Fruit fly (Drosophila melanogaster) whole organism, adult: ENCODE data around the gene TrpRS.

Experiments
- CG11617 ChIP-seq: fragments of 200-800 bp; sonication (Bioruptor generic); optimal IDR thresholded peaks from 2 replicates; lab custom pipeline; 2017; ENCODE audit warnings: mild to moderate bottlenecking, missing biosample characterization, missing genetic modification reagents, missing genetic modification characterization
- CG12768 ChIP-seq: fragments of 200-800 bp; sonication (Bioruptor generic); optimal IDR thresholded peaks from 2 replicates; lab custom pipeline; 2017; ENCODE audit warnings: missing biosample characterization, missing genetic modification characterization, mild to moderate bottlenecking, moderate library complexity, missing genetic modification reagents
- CG14711 ChIP-seq: fragments of 200-800 bp; sonication (Bioruptor generic); optimal IDR thresholded peaks from 2 replicates; lab custom pipeline; 2018; ENCODE audit warnings: missing biosample characterization, mild to moderate bottlenecking, missing genetic modification characterization, moderate library complexity
- CG1620 ChIP-seq: fragments of 200-800 bp; sonication (Bioruptor generic); optimal IDR thresholded peaks from 2 replicates; lab custom pipeline; 2016; ENCODE audit warnings: missing biosample characterization, missing genetic modification characterization
- CG33017 ChIP-seq: fragments of 200-800 bp; sonication (Bioruptor generic); optimal IDR thresholded peaks from 2 replicates; lab custom pipeline; 2018; ENCODE audit warnings: missing biosample characterization, mild to moderate bottlenecking, missing genetic modification characterization, moderate library complexity
- CG5204 ChIP-seq: fragments of 200-800 bp; sonication (Bioruptor generic); optimal IDR thresholded peaks from 2 replicates; lab custom pipeline; 2016; ENCODE audit warnings: missing biosample characterization, missing genetic modification characterization
- CG7045 ChIP-seq: fragments of 200-800 bp; sonication (Bioruptor generic); optimal IDR thresholded peaks from 2 replicates; lab custom pipeline; 2017; ENCODE audit warnings: missing biosample characterization, mild to moderate bottlenecking, missing genetic modification characterization
- CG7101 ChIP-seq: fragments of 200-800 bp; sonication (Bioruptor generic); optimal IDR thresholded peaks from 2 replicates; lab custom pipeline; 2018; ENCODE audit warnings: missing biosample characterization, mild to moderate bottlenecking, missing genetic modification characterization, moderate library complexity
- Clk ChIP-seq: fragments of 200-800 bp; sonication (Bioruptor generic); optimal IDR thresholded peaks from 2 replicates; lab custom pipeline; 2017; ENCODE audit warnings: missing biosample characterization, missing genetic modification characterization
- Crg-1 ChIP-seq: fragments of 200-800 bp; sonication (Bioruptor generic); optimal IDR thresholded peaks from 2 replicates; lab custom pipeline; 2016; ENCODE audit warnings: missing biosample characterization, missing genetic modification characterization
- Hr96 ChIP-seq: fragments of 200-800 bp; sonication (Bioruptor generic); optimal IDR thresholded peaks from 2 replicates; lab custom pipeline; 2016; ENCODE audit warnings: missing biosample characterization, missing genetic modification characterization
- Mnt ChIP-seq: fragments of 200-800 bp; sonication (Bioruptor generic); optimal IDR thresholded peaks from 2 replicates; lab custom pipeline; 2016; ENCODE audit warnings: missing biosample characterization, mild to moderate bottlenecking, missing genetic modification characterization
- bab1 ChIP-seq: fragments of 200-800 bp; sonication (Bioruptor generic); optimal IDR thresholded peaks from 3 replicates; lab custom pipeline; 2019; ENCODE audit warnings: missing biosample characterization, mild to moderate bottlenecking, missing genetic modification characterization, moderate library complexity
- cic ChIP-seq: fragments of 200-800 bp; sonication (Bioruptor generic); optimal IDR thresholded peaks from 2 replicates; lab custom pipeline; 2017; ENCODE audit warnings: missing biosample characterization, mild to moderate bottlenecking, missing genetic modification characterization, moderate library complexity
- cnc ChIP-seq, 2 experiments: fragments of >200 bp; optimal IDR thresholded peaks; 2 replicates each; lab custom pipeline; 2017
- kay ChIP-seq: fragments of 200-800 bp; sonication (Bioruptor generic); peaks from one replicate; lab custom pipeline; 2016; ENCODE audit warnings: missing biosample characterization, missing genetic modification characterization, borderline replicate concordance
- ovo ChIP-seq: fragments of 200-800 bp; sonication (Bioruptor generic); optimal IDR thresholded peaks from 2 replicates; lab custom pipeline; 2016; ENCODE audit warnings: missing biosample characterization, missing genetic modification characterization
- pad ChIP-seq: fragments of 200-800 bp; sonication (Bioruptor generic); optimal IDR thresholded peaks from 3 replicates; lab custom pipeline; 2017; ENCODE audit warnings: missing biosample characterization, missing genetic modification characterization, mild to moderate bottlenecking, moderate library complexity, missing genetic modification reagents
- tj ChIP-seq: fragments of 200-800 bp; sonication (Bioruptor generic); optimal IDR thresholded peaks from 3 replicates; lab custom pipeline; 2017; ENCODE audit warnings: missing biosample characterization, mild to moderate bottlenecking, missing genetic modification characterization, moderate library complexity
- toe ChIP-seq: fragments of 200-800 bp; sonication (Bioruptor generic); optimal IDR thresholded peaks from 2 replicates; lab custom pipeline; 2016; ENCODE audit warnings: missing biosample characterization, missing genetic modification characterization

TrpRS gene

DNA sequence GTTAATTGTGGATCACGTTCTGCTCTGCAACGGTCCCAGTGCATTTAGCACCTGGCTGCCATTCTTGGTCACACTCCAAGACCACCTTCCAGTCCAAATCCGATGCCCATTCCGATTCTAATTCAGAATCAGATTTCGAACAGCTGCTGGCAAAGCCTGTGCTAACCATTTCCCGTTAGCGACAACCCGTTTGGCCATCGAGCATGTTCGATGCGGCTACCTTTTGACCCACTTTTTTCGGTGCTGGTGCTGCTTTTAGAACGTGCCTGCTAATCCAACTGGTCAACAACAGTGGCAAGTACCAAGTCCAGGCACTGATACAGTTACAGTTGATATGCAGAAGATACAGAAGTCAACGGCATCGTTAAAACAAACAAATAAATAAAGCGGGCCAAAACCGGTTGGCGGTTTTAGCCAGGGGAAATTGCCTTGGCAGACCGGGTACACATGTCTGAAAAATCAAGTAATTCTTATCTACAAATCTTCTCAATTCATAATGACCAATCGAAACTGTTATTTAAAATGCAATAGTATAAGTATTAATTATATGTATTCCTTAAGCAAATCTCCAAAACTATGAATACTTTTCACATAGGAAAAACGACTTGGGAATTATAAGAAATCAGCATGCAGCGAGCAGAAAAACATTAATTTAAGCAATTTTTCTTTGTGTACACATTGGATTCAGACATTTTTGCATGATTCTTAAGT, 17.5 kb downstream of the TrpRS start:
- no peak for TF ChIP-seq CG14711
- TF ChIP-seq Mnt (GFP tag; lab: Kevin White, UChicago) = no peak
- TF ChIP-seq kay = no peak
- no peak for TF ChIP-seq cnc (optimal IDR thresholded peaks at IDR 0.05; lab: Kevin White, UChicago)
- TF ChIP-seq toe (GFP tag; lab: Kevin White, UChicago) = no peak
- no peak for TF ChIP-seq Clk (GFP tag; lab: Kevin White, UChicago)

DNA sequence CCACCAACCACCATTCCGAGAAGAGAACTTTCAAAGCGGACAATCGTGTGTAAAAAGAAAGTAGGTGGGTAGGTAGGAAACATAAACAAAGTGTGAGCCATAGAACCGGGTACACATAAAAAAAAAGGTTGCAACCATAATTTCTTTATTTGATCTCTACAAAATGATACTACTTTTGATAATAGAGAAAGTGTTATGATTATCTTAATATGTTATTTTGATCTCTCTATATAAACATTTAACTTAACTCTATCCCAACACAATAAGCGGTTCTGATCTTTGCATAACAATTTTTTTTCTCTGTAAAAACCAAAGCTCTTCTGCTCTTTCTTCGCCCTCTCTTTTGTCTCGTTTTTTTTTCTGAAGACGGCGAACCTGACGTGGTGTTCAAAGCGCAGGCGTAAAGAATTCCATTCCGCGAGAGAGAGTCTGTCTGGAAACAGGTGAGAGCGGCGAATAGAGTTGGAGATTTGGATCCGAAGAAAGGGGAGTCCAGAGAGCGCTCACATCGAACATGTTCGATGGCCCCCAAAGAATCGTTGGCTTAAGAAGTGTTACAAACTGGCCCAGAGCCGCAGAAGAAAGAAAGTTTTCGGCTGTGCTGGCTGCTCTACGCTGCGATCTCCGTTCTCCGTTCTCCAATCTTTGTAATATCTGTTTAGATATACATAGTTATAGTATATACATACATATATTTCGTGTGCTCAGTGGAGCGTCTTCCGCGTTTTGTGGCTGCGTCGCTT, 19.7 kb downstream of the TrpRS start:
- TF ChIP-seq CG14711 = peak; percentile 24
- peak; percentile 89 for TF ChIP-seq bab1 (GFP tag; lab: Kevin White, UChicago)
- no peak for TF ChIP-seq toe (GFP tag; lab: Kevin White, UChicago)
- TF ChIP-seq CG7101 (tag; lab: Kevin White, UChicago) = peak; percentile 34

DNA sequence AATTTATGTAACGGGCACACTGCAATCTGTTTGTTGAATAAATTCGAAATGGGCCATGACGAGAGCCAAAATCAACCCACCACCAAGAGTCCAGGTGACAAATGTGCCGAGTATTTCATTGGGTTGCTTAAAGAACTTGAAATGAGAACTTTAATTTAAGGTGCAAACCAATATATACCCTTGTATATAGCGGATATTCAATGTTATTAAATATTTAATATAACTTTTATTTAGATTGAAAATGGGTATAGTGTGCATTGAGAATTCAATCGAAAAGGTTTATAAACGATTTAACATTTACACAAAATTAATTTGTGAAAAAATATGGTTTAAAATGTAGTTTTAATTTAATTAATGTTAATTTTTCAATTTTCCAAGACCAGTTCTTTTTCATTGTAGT, 20.3 kb downstream of the TrpRS start, which contains the start of gene CG8420:
Gene CG8420 (plus strand): TSS at position 284 of the 400 bp plus-strand sequence.
- TF ChIP-seq pad (GFP tag; lab: Kevin White, UChicago) = no peak
- TF ChIP-seq Mnt (GFP tag; lab: Kevin White, UChicago) = no peak
- TF ChIP-seq cic = no peak
- no peak for TF ChIP-seq kay
- no peak for TF ChIP-seq CG5204 (GFP tag; lab: Kevin White, UChicago)
- TF ChIP-seq Hr96 = no peak
- TF ChIP-seq toe (GFP tag; lab: Kevin White, UChicago) = no peak
- no peak for TF ChIP-seq cnc (optimal IDR thresholded peaks at IDR 0.05; lab: Kevin White, UChicago)
- no peak for TF ChIP-seq Crg-1 (GFP tag; lab: Kevin White, UChicago)
- TF ChIP-seq tj = no peak
- TF ChIP-seq ovo = no peak
- TF ChIP-seq Clk (GFP tag; lab: Kevin White, UChicago) = no peak
- TF ChIP-seq CG12768 (GFP tag; lab: Kevin White, UChicago) = no peak
- TF ChIP-seq CG7045 = no peak
- no peak for TF ChIP-seq CG11617 (GFP tag; lab: Kevin White, UChicago)
- TF ChIP-seq CG7101 (tag; lab: Kevin White, UChicago) = no peak

DNA sequence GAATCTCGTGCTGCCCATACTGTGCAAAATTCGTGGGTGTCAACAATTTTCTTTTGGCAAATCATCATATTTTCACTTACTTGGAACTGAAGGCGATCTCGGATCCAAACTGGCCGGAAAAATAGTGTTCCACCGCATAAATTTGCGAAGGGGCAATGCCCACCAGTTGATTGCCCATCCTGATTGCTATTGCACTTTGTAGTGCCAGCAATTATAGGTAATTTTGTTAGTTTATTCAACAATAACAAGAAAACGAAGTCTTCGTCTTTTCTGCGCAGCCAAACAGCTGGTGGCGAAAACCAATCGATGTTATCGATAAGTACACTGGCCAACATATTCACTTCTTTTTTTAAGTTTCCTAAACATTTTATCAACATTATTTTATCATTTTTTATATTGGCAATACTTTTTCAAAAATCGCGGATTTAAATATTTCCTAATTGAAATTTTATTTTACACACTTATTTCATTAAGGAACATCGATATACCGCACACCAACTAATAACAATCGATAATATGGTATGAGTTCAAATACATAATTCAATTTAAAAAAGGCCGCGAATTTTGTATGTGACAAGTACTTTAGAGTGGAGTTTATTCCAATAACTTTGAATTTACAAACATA, 21.0 kb downstream of the TrpRS start, which contains the start of gene Vps15:
Gene Vps15 (minus strand): TSS at position 294 of the 625 bp plus-strand sequence.
- TF ChIP-seq Hr96 (no peak), cic (no peak), CG1620 (GFP tag; lab: Kevin White, UChicago) (peak; percentile 36), Clk (GFP tag; lab: Kevin White, UChicago) (no peak), Crg-1 (GFP tag; lab: Kevin White, UChicago) (peak; percentile 16), CG12768 (GFP tag; lab: Kevin White, UChicago) (peak; percentile 45), kay (peak; percentile 80), CG5204 (GFP tag; lab: Kevin White, UChicago) (no peak), pad (GFP tag; lab: Kevin White, UChicago) (peak; percentile 35), CG14711 (peak; percentile 80), toe (GFP tag; lab: Kevin White, UChicago) (peak; percentile 48), CG7045 (peak; percentile 72), ovo (no peak), CG7101 (tag; lab: Kevin White, UChicago) (peak; percentile 84), CG33017 (tag; lab: Kevin White, UChicago) (peak; percentile 81), bab1 (GFP tag; lab: Kevin White, UChicago) (peak; percentile 92), CG11617 (GFP tag; lab: Kevin White, UChicago) (peak; percentile 61), tj (peak; percentile 86), Mnt (GFP tag; lab: Kevin White, UChicago) (peak; percentile 27), cnc (optimal IDR thresholded peaks at IDR 0.05; lab: Kevin White, UChicago) (no peak)

DNA sequence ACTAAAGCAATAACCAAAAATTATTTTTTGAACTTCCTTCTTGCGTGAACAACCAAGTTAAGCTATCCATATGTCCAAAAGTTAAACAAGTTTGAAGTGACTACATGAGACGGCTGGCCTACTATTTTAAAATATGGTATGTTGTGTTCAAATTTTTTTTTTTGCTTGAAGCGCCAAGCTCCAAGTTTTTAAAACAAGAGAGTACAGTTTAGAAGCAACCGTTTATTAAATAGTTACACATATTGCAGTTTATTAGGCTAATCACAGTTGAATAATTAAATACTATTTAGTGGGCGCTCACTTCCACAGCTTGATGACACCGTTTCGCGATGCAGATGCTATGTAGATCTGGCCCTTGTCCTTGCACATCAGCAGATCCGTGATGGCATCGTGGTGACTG, 26.1 kb downstream of the TrpRS start, which contains the start of gene D1:
Gene D1 (minus strand): TSS at position 101 of the 400 bp plus-strand sequence.
- TF ChIP-seq CG33017 (tag; lab: Kevin White, UChicago) (no peak), CG12768 (GFP tag; lab: Kevin White, UChicago) (no peak), CG7101 (tag; lab: Kevin White, UChicago) (no peak), toe (GFP tag; lab: Kevin White, UChicago) (no peak), cic (no peak), CG1620 (GFP tag; lab: Kevin White, UChicago) (no peak), Mnt (GFP tag; lab: Kevin White, UChicago) (no peak), Hr96 (no peak), CG5204 (GFP tag; lab: Kevin White, UChicago) (no peak), CG14711 (no peak), CG11617 (GFP tag; lab: Kevin White, UChicago) (no peak), cnc (optimal IDR thresholded peaks at IDR 0.05; lab: Kevin White, UChicago) (no peak), tj (no peak), bab1 (GFP tag; lab: Kevin White, UChicago) (no peak), ovo (no peak), CG7045 (no peak), pad (GFP tag; lab: Kevin White, UChicago) (no peak), Crg-1 (GFP tag; lab: Kevin White, UChicago) (no peak)
